Fruit fly (Drosophila melanogaster) whole organism, embryonic: ENCODE data around the gene CG2076.
A peak's percentile ranks its signal among the peaks of the same experiment; 100 is the strongest.

Experiments used
- Abd-B ChIP-seq: fragments of 200-800 bp; sonication (Bioruptor generic); optimal IDR thresholded peaks from 2 replicates; lab custom pipeline; 2018; ENCODE audit warnings: missing biosample characterization, mild to moderate bottlenecking, missing genetic modification characterization, moderate library complexity
- Asciz ChIP-seq: fragments of 200-800 bp; sonication (Bioruptor generic); optimal IDR thresholded peaks from 2 replicates; lab custom pipeline; 2017; ENCODE audit warnings: missing biosample characterization, mild to moderate bottlenecking, missing genetic modification characterization, missing genetic modification reagents
- CG11398 ChIP-seq: fragments of 200-800 bp; sonication (Bioruptor generic); optimal IDR thresholded peaks from 2 replicates; lab custom pipeline; 2016; ENCODE audit warnings: missing biosample characterization, missing genetic modification characterization
- CG11696 ChIP-seq: fragments of 200-800 bp; sonication (Bioruptor generic); IDR thresholded peaks from 2 replicates; pipeline ENCODE4 v1.3.6; 2022; ENCODE audit warnings: missing biosample characterization, missing genetic modification characterization
- CG11723 ChIP-seq: fragments of 200-800 bp; sonication (Bioruptor generic); optimal IDR thresholded peaks from 2 replicates; lab custom pipeline; 2017; ENCODE audit warnings: missing biosample characterization, mild to moderate bottlenecking, missing genetic modification characterization
- CG12391 ChIP-seq: fragments of 200-800 bp; sonication (Bioruptor generic); optimal IDR thresholded peaks from 3 replicates; lab custom pipeline; 2018; ENCODE audit warnings: missing biosample characterization, mild to moderate bottlenecking, missing genetic modification characterization, moderate library complexity
- CG12942 ChIP-seq: fragments of 200-800 bp; sonication (Bioruptor generic); optimal IDR thresholded peaks from 3 replicates; lab custom pipeline; 2016; ENCODE audit warnings: missing biosample characterization, missing genetic modification characterization
- CG14965 ChIP-seq: fragments of 200-800 bp; sonication (Bioruptor generic); optimal IDR thresholded peaks from 2 replicates; lab custom pipeline; 2016; ENCODE audit warnings: missing biosample characterization, missing genetic modification characterization, borderline replicate concordance
- CG17568 ChIP-seq: fragments of 200-800 bp; sonication (Bioruptor generic); optimal IDR thresholded peaks from 2 replicates; lab custom pipeline; 2018; ENCODE audit warnings: missing biosample characterization, mild to moderate bottlenecking, missing genetic modification characterization, moderate library complexity
- CG30020 ChIP-seq: fragments of 200-800 bp; optimal IDR thresholded peaks from 2 replicates; lab custom pipeline; 2019; ENCODE audit warnings: missing biosample characterization, mild to moderate bottlenecking, missing genetic modification characterization, moderate library complexity
- CG30403 ChIP-seq: fragments of 200-800 bp; sonication (Bioruptor generic); optimal IDR thresholded peaks from 3 replicates; lab custom pipeline; 2016; ENCODE audit warnings: missing biosample characterization, missing genetic modification characterization
- CG31365 ChIP-seq: fragments of 200-800 bp; sonication (Bioruptor generic); optimal IDR thresholded peaks from 2 replicates; lab custom pipeline; 2018; ENCODE audit warnings: missing biosample characterization, mild to moderate bottlenecking, missing genetic modification characterization
- CG31441 ChIP-seq: fragments of 200-800 bp; sonication (Bioruptor generic); IDR thresholded peaks from 2 replicates; pipeline ENCODE4 v1.3.6; 2022; ENCODE audit warnings: missing biosample characterization, missing genetic modification characterization
- CG3163 ChIP-seq: fragments of 200-800 bp; sonication (Bioruptor generic); optimal IDR thresholded peaks from 3 replicates; lab custom pipeline; 2016; ENCODE audit warnings: missing biosample characterization, missing genetic modification characterization
- CG32532 ChIP-seq: fragments of 200-800 bp; sonication (Bioruptor generic); IDR thresholded peaks from 2 replicates; pipeline ENCODE4 v1.3.6; 2022; ENCODE audit warnings: missing biosample characterization, missing genetic modification characterization
- CG34422 ChIP-seq: fragments of 200-800 bp; sonication (Bioruptor generic); IDR thresholded peaks from 3 replicates; pipeline ENCODE4 v1.3.6; 2022; ENCODE audit warnings: missing biosample characterization, missing genetic modification characterization
- CG4282 ChIP-seq: fragments of 200-800 bp; sonication (Bioruptor generic); optimal IDR thresholded peaks from 2 replicates; lab custom pipeline; 2016; ENCODE audit warnings: missing biosample characterization, missing genetic modification characterization
- CG4328 ChIP-seq: fragments of 200-800 bp; sonication (Bioruptor generic); optimal IDR thresholded peaks from 3 replicates; lab custom pipeline; 2017; ENCODE audit warnings: missing biosample characterization, missing genetic modification reagents, missing genetic modification characterization
- CG7556 ChIP-seq: fragments of 200-800 bp; sonication (Bioruptor generic); optimal IDR thresholded peaks from 2 replicates; lab custom pipeline; 2017; ENCODE audit warnings: missing biosample characterization, mild to moderate bottlenecking, missing genetic modification characterization
- CG7839 ChIP-seq: fragments of 200-800 bp; sonication (Bioruptor generic); optimal IDR thresholded peaks from 3 replicates; lab custom pipeline; 2018; ENCODE audit warnings: missing biosample characterization, mild to moderate bottlenecking, missing genetic modification characterization, moderate library complexity
- CG7963 ChIP-seq: fragments of 200-800 bp; sonication (Bioruptor generic); IDR thresholded peaks from 3 replicates; pipeline ENCODE4 v1.3.6; 2022; ENCODE audit warnings: missing biosample characterization, missing genetic modification characterization; ENCODE audit not compliant: partially characterized antibody
- CG7987 ChIP-seq: fragments of 200-800 bp; sonication (Bioruptor generic); optimal IDR thresholded peaks from 2 replicates; lab custom pipeline; 2018; ENCODE audit warnings: missing biosample characterization, mild to moderate bottlenecking, missing genetic modification characterization, moderate library complexity
- CG8290 ChIP-seq, 3 experiments: fragments of 200-800 bp; sonication (Bioruptor generic); optimal IDR thresholded peaks; 2 replicates each; lab custom pipeline; 2016 to 2019; ENCODE audit warnings: missing biosample characterization in 3 of 3, missing genetic modification characterization in 3 of 3, mild to moderate bottlenecking in 2 of 3, moderate library complexity in 1 of 3
- CG9797 ChIP-seq: fragments of 200-800 bp; sonication (Bioruptor generic); optimal IDR thresholded peaks from 3 replicates; lab custom pipeline; 2018; ENCODE audit warnings: missing biosample characterization, mild to moderate bottlenecking, missing genetic modification characterization
- CG9817 ChIP-seq: fragments of 200-800 bp; sonication (Bioruptor generic); optimal IDR thresholded peaks from 2 replicates; lab custom pipeline; 2018; ENCODE audit warnings: missing biosample characterization, mild to moderate bottlenecking, missing genetic modification characterization, moderate library complexity
- CG9876 ChIP-seq: fragments of 200-800 bp; sonication (Bioruptor generic); optimal IDR thresholded peaks from 2 replicates; lab custom pipeline; 2016; ENCODE audit warnings: missing biosample characterization, missing genetic modification characterization
- Doc2 ChIP-seq: fragments of 200-800 bp; sonication (Bioruptor generic); IDR thresholded peaks from 2 replicates; pipeline ENCODE4 v1.3.6; 2022; ENCODE audit warnings: missing biosample characterization, missing genetic modification characterization
- Dref ChIP-seq: fragments of 200-800 bp; sonication (Bioruptor generic); IDR thresholded peaks from 2 replicates; pipeline ENCODE4 v1.3.6; 2022; ENCODE audit warnings: missing biosample characterization, missing genetic modification characterization
- ERR ChIP-seq: fragments of 200-800 bp; sonication (Bioruptor generic); optimal IDR thresholded peaks from 2 replicates; lab custom pipeline; 2016; ENCODE audit warnings: missing biosample characterization, missing genetic modification characterization
- H2.0 ChIP-seq: fragments of 200-800 bp; sonication (Bioruptor generic); IDR thresholded peaks from 2 replicates; pipeline ENCODE4 v1.3.6; 2022; ENCODE audit warnings: missing biosample characterization, missing genetic modification characterization
- Mad ChIP-seq: fragments of 200-800 bp; sonication (Bioruptor generic); optimal IDR thresholded peaks from 2 replicates; lab custom pipeline; 2016; ENCODE audit warnings: missing biosample characterization, missing genetic modification characterization
- Meics ChIP-seq: fragments of 200-800 bp; sonication (Bioruptor generic); optimal IDR thresholded peaks from 2 replicates; lab custom pipeline; 2017; ENCODE audit warnings: missing biosample characterization, mild to moderate bottlenecking, missing genetic modification characterization
- NFAT ChIP-seq: fragments of 200-800 bp; sonication (Bioruptor generic); IDR thresholded peaks from 2 replicates; pipeline ENCODE4 v1.3.6; 2022; ENCODE audit warnings: missing biosample characterization, missing genetic modification characterization
- Pdp1 ChIP-seq, 2 experiments: fragments of 200-800 bp; sonication (Bioruptor generic); optimal IDR thresholded peaks; 3 replicates each; lab custom pipeline; 2016; ENCODE audit warnings: missing biosample characterization in 2 of 2, missing genetic modification characterization in 2 of 2, mild to moderate bottlenecking in 1 of 2, moderate library complexity in 1 of 2
- Tbp ChIP-seq: fragments of >200 bp; optimal IDR thresholded peaks from 2 replicates; lab custom pipeline; 2018; ENCODE audit warnings: missing biosample characterization, missing genetic modification characterization
- ab ChIP-seq: fragments of 200-800 bp; sonication (Bioruptor generic); optimal IDR thresholded peaks from 2 replicates; lab custom pipeline; 2016; ENCODE audit warnings: missing biosample characterization, missing genetic modification characterization
- aop ChIP-seq: fragments of 200-800 bp; sonication (Bioruptor generic); IDR thresholded peaks from 2 replicates; pipeline ENCODE4 v1.3.6; 2022; ENCODE audit warnings: missing biosample characterization, missing genetic modification characterization
- ato ChIP-seq: fragments of 200-800 bp; sonication (Bioruptor generic); IDR thresholded peaks from 2 replicates; pipeline ENCODE4 v1.3.6; 2022; ENCODE audit warnings: missing biosample characterization, missing genetic modification characterization; ENCODE audit not compliant: partially characterized antibody
- btn ChIP-seq: fragments of 200-800 bp; sonication (Bioruptor generic); optimal IDR thresholded peaks from 2 replicates; lab custom pipeline; 2016; ENCODE audit warnings: missing biosample characterization, missing genetic modification characterization
- disco-r ChIP-seq: fragments of 200-800 bp; sonication (Bioruptor generic); optimal IDR thresholded peaks from 2 replicates; lab custom pipeline; 2016; ENCODE audit warnings: missing biosample characterization, missing genetic modification characterization
- dm ChIP-seq: fragments of 200-800 bp; sonication (Bioruptor generic); optimal IDR thresholded peaks from 3 replicates; lab custom pipeline; 2016; ENCODE audit warnings: missing biosample characterization, missing genetic modification characterization
- fd3F ChIP-seq: fragments of 200-800 bp; sonication (Bioruptor generic); optimal IDR thresholded peaks from 2 replicates; lab custom pipeline; 2018; ENCODE audit warnings: missing biosample characterization, mild to moderate bottlenecking, missing genetic modification characterization, moderate library complexity
- gcm2 ChIP-seq: fragments of 200-800 bp; sonication (Bioruptor generic); optimal IDR thresholded peaks from 2 replicates; lab custom pipeline; 2016; ENCODE audit warnings: missing biosample characterization, missing genetic modification characterization
- hth ChIP-seq: fragments of >200 bp; optimal IDR thresholded peaks from 2 replicates; lab custom pipeline; 2017; ENCODE audit warnings: inconsistent platforms
- ind ChIP-seq: fragments of 200-800 bp; sonication (Bioruptor generic); optimal IDR thresholded peaks from 3 replicates; lab custom pipeline; 2016; ENCODE audit warnings: missing biosample characterization, missing genetic modification characterization
- klu ChIP-seq: fragments of 200-800 bp; sonication (Bioruptor generic); IDR thresholded peaks from 2 replicates; pipeline ENCODE4 v1.3.6; 2022; ENCODE audit warnings: missing biosample characterization, missing genetic modification characterization
- seq ChIP-seq: fragments of 200-800 bp; sonication (Bioruptor generic); IDR thresholded peaks from 2 replicates; pipeline ENCODE4 v1.3.6; 2022; ENCODE audit warnings: missing biosample characterization, missing genetic modification characterization
- tap ChIP-seq: fragments of 200-800 bp; optimal IDR thresholded peaks from 3 replicates; lab custom pipeline; 2019; ENCODE audit warnings: missing biosample characterization, mild to moderate bottlenecking, missing genetic modification characterization, moderate library complexity
- toy ChIP-seq: fragments of 200-800 bp; sonication (Bioruptor generic); IDR thresholded peaks from 2 replicates; pipeline ENCODE4 v1.3.6; 2022; ENCODE audit warnings: missing biosample characterization, missing genetic modification characterization
- unc-4 ChIP-seq: fragments of 200-800 bp; sonication (Bioruptor generic); IDR thresholded peaks from 2 replicates; pipeline ENCODE4 v1.3.6; 2022; ENCODE audit warnings: missing biosample characterization, missing genetic modification characterization; ENCODE audit not compliant: partially characterized antibody

Gene CG2076

dm6 chrX:11124749-11125508 lies 34.9 kb downstream of the CG2076 start, which contains the start of gene Rpt3 (continued):
- TF ChIP-seq Asciz = no peak
- TF ChIP-seq CG11696 = no peak
- no peak for TF ChIP-seq NFAT (GFP tag; lab: Robert Waterston, UW)
- TF ChIP-seq CG11723 (GFP tag; lab: Kevin White, UChicago) = no peak
- TF ChIP-seq CG14965 = no peak
- TF ChIP-seq Mad (GFP tag; lab: Kevin White, UChicago) = no peak
- TF ChIP-seq klu (GFP tag; lab: Robert Waterston, UW) = no peak
- TF ChIP-seq CG32532 (GFP tag; lab: Robert Waterston, UW) = 0 out of 2 replicates have a peak, but pooled peaks have one; percentile 8
- TF ChIP-seq CG30020 (tag; lab: Kevin White, UChicago) = peak; percentile 27
- TF ChIP-seq CG34422 = no peak
- no peak for TF ChIP-seq CG4282 (GFP tag; lab: Kevin White, UChicago)
- TF ChIP-seq H2.0 (GFP tag; lab: Robert Waterston, UW) = no peak
- peak; percentile 56 for TF ChIP-seq CG7963 (GFP tag; lab: Robert Waterston, UW)
- peak; percentile 76 for TF ChIP-seq unc-4 (GFP tag; lab: Robert Waterston, UW)
- no peak for TF ChIP-seq CG7556 (GFP tag; lab: Kevin White, UChicago)
- no peak for TF ChIP-seq CG12942 (GFP tag; lab: Kevin White, UChicago)
- TF ChIP-seq CG9876 (GFP tag; lab: Kevin White, UChicago) = no peak
- peak; percentile 43; the same call in 1 of the 2 replicates for TF ChIP-seq ato (GFP tag; lab: Robert Waterston, UW)
- no peak for TF ChIP-seq Meics (GFP tag; lab: Kevin White, UChicago)
- TF ChIP-seq ind (GFP tag; lab: Kevin White, UChicago) = no peak
- no peak for TF ChIP-seq CG3163 (GFP tag; lab: Kevin White, UChicago)
- no peak for TF ChIP-seq CG11398
- peak; percentile 78 for TF ChIP-seq Dref (GFP tag; lab: Robert Waterston, UW)
- no peak for TF ChIP-seq fd3F
- no peak for TF ChIP-seq CG31441
- no peak for TF ChIP-seq Tbp (GFP tag; lab: Kevin White, UChicago)
- TF ChIP-seq CG8290 (GFP tag; optimal IDR thresholded peaks at IDR 0.05; lab: Kevin White, UChicago) = peak; percentile 63
- peak in 1 of 2 experiments; percentile 7 for TF ChIP-seq CG8290 (tag; optimal IDR thresholded peaks at IDR 0.05; lab: Kevin White, UChicago)
- TF ChIP-seq CG17568 (GFP tag; lab: Kevin White, UChicago) = no peak
- TF ChIP-seq Doc2 = no peak
- no peak for TF ChIP-seq Pdp1 (GFP tag; optimal IDR thresholded peaks at IDR 0.05; lab: Kevin White, UChicago)
- TF ChIP-seq aop = no peak
- TF ChIP-seq ab (GFP tag; lab: Kevin White, UChicago) = no peak
- no peak for TF ChIP-seq ERR (GFP tag; lab: Kevin White, UChicago)
- no peak for TF ChIP-seq CG31365
- no peak for TF ChIP-seq CG7839 (tag; lab: Kevin White, UChicago)
- TF ChIP-seq gcm2 (GFP tag; lab: Kevin White, UChicago) = no peak
- TF ChIP-seq CG7987 (GFP tag; lab: Kevin White, UChicago) = no peak
- TF ChIP-seq CG9817 (tag; lab: Kevin White, UChicago) = no peak
- no peak for TF ChIP-seq hth (lab: Kevin White, UChicago)
- peak; percentile 39 for TF ChIP-seq CG30403
- TF ChIP-seq Abd-B (GFP tag; lab: Kevin White, UChicago) = peak; percentile 15
- TF ChIP-seq toy (GFP tag; lab: Robert Waterston, UW) = no peak
- TF ChIP-seq dm (GFP tag; lab: Kevin White, UChicago) = no peak
- TF ChIP-seq tap = no peak
- TF ChIP-seq disco-r = no peak
- no peak for TF ChIP-seq btn (GFP tag; lab: Kevin White, UChicago)
- peak; percentile 16 for TF ChIP-seq CG12391 (tag; lab: Kevin White, UChicago)
- TF ChIP-seq seq (GFP tag; lab: Robert Waterston, UW) = no peak
- TF ChIP-seq CG9797 (GFP tag; lab: Kevin White, UChicago) = peak; percentile 14
- no peak for TF ChIP-seq CG4328 (GFP tag; lab: Kevin White, UChicago)
